Worm (Caenorhabditis elegans): ENCODE results near the gene F22H10.6.

- TF ChIP-seq nhr-11 (tag; optimal IDR thresholded peaks at IDR 0.05) = peak; percentile 42
- no peak for TF ChIP-seq fkh-10 (GFP tag; optimal IDR thresholded peaks at IDR 0.05)
- no peak for TF ChIP-seq ZK546.5 (tag; optimal IDR thresholded peaks at IDR 0.05)
- no peak for TF ChIP-seq nhr-10 (tag; optimal IDR thresholded peaks at IDR 0.05)
- TF ChIP-seq ces-1 (GFP tag; optimal IDR thresholded peaks at IDR 0.05) = no peak
- TF ChIP-seq dpl-1 (GFP tag; optimal IDR thresholded peaks at IDR 0.05) = no peak
- peak; percentile 23 for TF ChIP-seq mep-1 (tag; optimal IDR thresholded peaks at IDR 0.05)
- no peak for TF ChIP-seq nhr-6 (tag; optimal IDR thresholded peaks at IDR 0.05)
- TF ChIP-seq dve-1 (tag; optimal IDR thresholded peaks at IDR 0.05; ENCODE audit: insufficient read depth) = no peak
- no peak for TF ChIP-seq egl-27 (tag; optimal IDR thresholded peaks at IDR 0.05)
- TF ChIP-seq snpc-1.2 (GFP tag; IDR thresholded peaks at IDR 0.05) = no peak
- no peak for TF ChIP-seq lir-3 (tag; optimal IDR thresholded peaks at IDR 0.05)
- TF ChIP-seq unc-39 (tag; optimal IDR thresholded peaks at IDR 0.05) = no peak
Observed at ce11 chrX:16732259-16732658, 41.1 kb upstream of the F22H10.6 start.
